Fruit fly (Drosophila melanogaster): ENCODE data around the gene Pfdn6.

Gene Pfdn6

dm6 chr3L:19932917-19933316 lies 9.4 kb downstream of the Pfdn6 start (continued):
- TF ChIP-seq CG17802 (tag; optimal IDR thresholded peaks at IDR 0.05): no peak
- TF ChIP-seq gsb (GFP tag; IDR thresholded peaks at IDR 0.05): 0 out of 2 replicates have a peak, but pooled peaks have one; percentile 32
- TF ChIP-seq CG8478 (optimal IDR thresholded peaks at IDR 0.05): no peak
- no peak for TF ChIP-seq pan (optimal IDR thresholded peaks at IDR 0.05)
- TF ChIP-seq pan (GFP tag; optimal IDR thresholded peaks at IDR 0.05 in 1 of 2, IDR thresholded peaks at IDR 0.05 in 1 of 2): peak in 1 of 2 experiments; percentile 36
- TF ChIP-seq CG31224 (GFP tag; IDR thresholded peaks at IDR 0.05): no peak
- peak; percentile 82 for TF ChIP-seq lab (GFP tag; optimal IDR thresholded peaks at IDR 0.05)
- TF ChIP-seq pho (GFP tag; optimal IDR thresholded peaks at IDR 0.05): no peak
- peak; percentile 64 for TF ChIP-seq CG13296 (GFP tag; optimal IDR thresholded peaks at IDR 0.05)
- peak; percentile 8 for TF ChIP-seq CG14710 (tag; optimal IDR thresholded peaks at IDR 0.05)
- 0 out of 2 replicates have a peak, but pooled peaks have one; percentile 24 for TF ChIP-seq Xrp1 (GFP tag; IDR thresholded peaks at IDR 0.05)
- peak; percentile 4 for TF ChIP-seq CG12942 (GFP tag; optimal IDR thresholded peaks at IDR 0.05)
- TF ChIP-seq eyg (GFP tag; optimal IDR thresholded peaks at IDR 0.05): peak; percentile 0
- TF ChIP-seq tio (GFP tag; optimal IDR thresholded peaks at IDR 0.05): no peak
- peak; percentile 89 for TF ChIP-seq Med (GFP tag)
- peak; percentile 56; the same call in 2 of the 3 replicates for TF ChIP-seq CG11695 (GFP tag; IDR thresholded peaks at IDR 0.05)
- TF ChIP-seq psq (GFP tag; optimal IDR thresholded peaks at IDR 0.05): no peak
- TF ChIP-seq CG15073 (GFP tag; optimal IDR thresholded peaks at IDR 0.05): no peak
- TF ChIP-seq Sin3A (optimal IDR thresholded peaks at IDR 0.05): no peak
- peak; percentile 52 for TF ChIP-seq CG18599 (GFP tag; optimal IDR thresholded peaks at IDR 0.05)
- TF ChIP-seq CG4820 (GFP tag; optimal IDR thresholded peaks at IDR 0.05): no peak
- TF ChIP-seq CG12659 (GFP tag; optimal IDR thresholded peaks at IDR 0.05): peak; percentile 21
- no peak for TF ChIP-seq Hr39 (optimal IDR thresholded peaks at IDR 0.05)
- TF ChIP-seq wor (GFP tag; IDR thresholded peaks at IDR 0.05): no peak
- peak; percentile 79 for TF ChIP-seq sug (tag; optimal IDR thresholded peaks at IDR 0.05)
- TF ChIP-seq exex (tag; optimal IDR thresholded peaks at IDR 0.05): peak; percentile 49
- TF ChIP-seq dimm (GFP tag; IDR thresholded peaks at IDR 0.05): no peak
- TF ChIP-seq jigr1 (GFP tag; IDR thresholded peaks at IDR 0.05): no peak
- TF ChIP-seq CG2712 (tag; optimal IDR thresholded peaks at IDR 0.05): peak; percentile 2
- no peak for TF ChIP-seq Scr (GFP tag; IDR thresholded peaks at IDR 0.05; ENCODE audit: partially characterized antibody)
- TF ChIP-seq nau (GFP tag; optimal IDR thresholded peaks at IDR 0.05): peak; percentile 55
- TF ChIP-seq MESR4 (GFP tag; optimal IDR thresholded peaks at IDR 0.05): no peak
- TF ChIP-seq CG10462 (GFP tag; optimal IDR thresholded peaks at IDR 0.05): no peak
- TF ChIP-seq cwo (GFP tag; optimal IDR thresholded peaks at IDR 0.05): peak; percentile 12
- no peak for TF ChIP-seq Taf1 (GFP tag; IDR thresholded peaks at IDR 0.05)
- no peak for TF ChIP-seq ro (GFP tag; IDR thresholded peaks at IDR 0.05)
- no peak for TF ChIP-seq ase (GFP tag; IDR thresholded peaks at IDR 0.05)
- TF ChIP-seq chn (GFP tag; optimal IDR thresholded peaks at IDR 0.05): no peak
- TF ChIP-seq fd3F (GFP tag; optimal IDR thresholded peaks at IDR 0.05): peak; percentile 5
- TF ChIP-seq CG12391 (tag; optimal IDR thresholded peaks at IDR 0.05): no peak
- TF ChIP-seq CG10654 (GFP tag; optimal IDR thresholded peaks at IDR 0.05): no peak
- TF ChIP-seq chm (GFP tag; IDR thresholded peaks at IDR 0.05): peak; percentile 61; the same call in 1 of the 2 replicates
- no peak for TF ChIP-seq CG10565 (GFP tag; optimal IDR thresholded peaks at IDR 0.05)
- no peak for TF ChIP-seq Ravus (GFP tag; IDR thresholded peaks at IDR 0.05)
- peak; percentile 77 for TF ChIP-seq BtbVII (GFP tag; optimal IDR thresholded peaks at IDR 0.05)
- TF ChIP-seq NC2α (GFP tag; optimal IDR thresholded peaks at IDR 0.05): no peak
- no peak for TF ChIP-seq CG8290 (GFP tag; optimal IDR thresholded peaks at IDR 0.05)
- TF ChIP-seq CG8290 (tag; optimal IDR thresholded peaks at IDR 0.05): peak in 1 of 2 experiments; percentile 70
- TF ChIP-seq peb (GFP tag; IDR thresholded peaks at IDR 0.05): no peak
- TF ChIP-seq YL-1 (GFP tag; optimal IDR thresholded peaks at IDR 0.05): no peak
- no peak for TF ChIP-seq CG9609 (GFP tag; optimal IDR thresholded peaks at IDR 0.05)
- no peak for TF ChIP-seq CG11560 (tag; IDR thresholded peaks at IDR 0.05)
- TF ChIP-seq Camta (GFP tag; optimal IDR thresholded peaks at IDR 0.05): no peak
- TF ChIP-seq schlank (tag; optimal IDR thresholded peaks at IDR 0.05): peak; percentile 45

Measured in whole organism, embryonic.